Worm (Caenorhabditis elegans) whole organism, mixed stage, embryonic: ENCODE data around the gene K08D12.8.

ENCODE experiments used
- M03D4.4 ChIP-seq: sonication (generic microtip); optimal IDR thresholded peaks from 2 replicates; lab custom pipeline; 2017; ENCODE audit warnings: mild to moderate bottlenecking, missing genetic modification characterization, missing compliant biosample characterization
- bed-3 ChIP-seq: fragments of 200-800 bp; sonication (Bioruptor generic); optimal IDR thresholded peaks from 3 replicates; lab custom pipeline; 2018; ENCODE audit warnings: mild to moderate bottlenecking, missing genetic modification characterization, moderate library complexity, missing compliant biosample characterization
- ceh-43 ChIP-seq: fragments of 200-800 bp; sonication (Bioruptor generic); optimal IDR thresholded peaks from 2 replicates; lab custom pipeline; 2018; ENCODE audit warnings: mild to moderate bottlenecking, missing genetic modification characterization, moderate library complexity, missing compliant biosample characterization
- ceh-83 ChIP-seq: fragments of 200-800 bp; sonication (Bioruptor generic); optimal IDR thresholded peaks from 2 replicates; lab custom pipeline; 2018; ENCODE audit warnings: mild to moderate bottlenecking, missing genetic modification characterization, missing compliant biosample characterization
- ces-1 ChIP-seq: fragments of 150-350 bp; optimal IDR thresholded peaks from 2 replicates; lab custom pipeline; 2014; ENCODE audit warnings: missing biosample characterization, missing genetic modification reagents, missing genetic modification characterization
- cnd-1 ChIP-seq: fragments of 200-800 bp; sonication (Bioruptor generic); optimal IDR thresholded peaks from 2 replicates; lab custom pipeline; 2018; ENCODE audit warnings: mild to moderate bottlenecking, missing genetic modification characterization, missing compliant biosample characterization
- drap-1 ChIP-seq: fragments of 200-800 bp; sonication (Bioruptor generic); optimal IDR thresholded peaks from 3 replicates; lab custom pipeline; 2018; ENCODE audit warnings: mild to moderate bottlenecking, missing genetic modification characterization, missing compliant biosample characterization
- elt-1 ChIP-seq: sonication (generic microtip); optimal IDR thresholded peaks from 2 replicates; lab custom pipeline; 2017; ENCODE audit warnings: missing genetic modification characterization, mild to moderate bottlenecking, missing compliant biosample characterization, antibody characterized with exemption, moderate library complexity, borderline replicate concordance; ENCODE audit not compliant: insufficient read depth
- elt-3 ChIP-seq: fragments of 150-350 bp; optimal IDR thresholded peaks from 2 replicates; lab custom pipeline; 2014; ENCODE audit warnings: missing biosample characterization, missing genetic modification characterization
- flh-1 ChIP-seq: fragments of 200-800 bp; sonication (Bioruptor generic); optimal IDR thresholded peaks from 2 replicates; lab custom pipeline; 2018; ENCODE audit warnings: mild to moderate bottlenecking, missing genetic modification characterization, moderate library complexity, missing compliant biosample characterization
- ham-2 ChIP-seq: fragments of 200-800 bp; sonication (Bioruptor generic); optimal IDR thresholded peaks from 2 replicates; lab custom pipeline; 2018; ENCODE audit warnings: mild to moderate bottlenecking, missing genetic modification characterization, missing compliant biosample characterization
- hlh-1 ChIP-seq: fragments of 150-350 bp; optimal IDR thresholded peaks from 2 replicates; lab custom pipeline; 2014; ENCODE audit warnings: missing biosample characterization, missing genetic modification reagents, missing genetic modification characterization
- lin-32 ChIP-seq: fragments of 200-800 bp; sonication (Bioruptor generic); optimal IDR thresholded peaks from 2 replicates; lab custom pipeline; 2018; ENCODE audit warnings: mild to moderate bottlenecking, missing genetic modification characterization, missing compliant biosample characterization
- lsy-2 ChIP-seq: fragments of 150-350 bp; optimal IDR thresholded peaks from 2 replicates; lab custom pipeline; 2014; ENCODE audit warnings: missing biosample characterization, missing genetic modification characterization
- mab-5 ChIP-seq: fragments of 150-350 bp; optimal IDR thresholded peaks from 2 replicates; lab custom pipeline; 2014; ENCODE audit warnings: missing biosample characterization, missing genetic modification characterization
- mep-1 ChIP-seq: fragments of 150-350 bp; optimal IDR thresholded peaks from 2 replicates; lab custom pipeline; 2017; ENCODE audit warnings: missing biosample characterization, missing genetic modification reagents, missing genetic modification characterization, inconsistent platforms
- mls-2 ChIP-seq: sonication (generic microtip); optimal IDR thresholded peaks from 2 replicates; lab custom pipeline; 2016; ENCODE audit warnings: mild to moderate bottlenecking, missing genetic modification characterization, moderate library complexity, missing compliant biosample characterization
- nhr-12 ChIP-seq: fragments of 150-350 bp; optimal IDR thresholded peaks from 2 replicates; lab custom pipeline; 2014; ENCODE audit warnings: missing biosample characterization, missing genetic modification characterization
- nhr-2 ChIP-seq: fragments of 150-350 bp; optimal IDR thresholded peaks from 2 replicates; lab custom pipeline; 2014; ENCODE audit warnings: missing biosample characterization, missing genetic modification characterization
- nhr-237 ChIP-seq: fragments of 150-350 bp; optimal IDR thresholded peaks from 2 replicates; lab custom pipeline; 2014; ENCODE audit warnings: missing biosample characterization, missing genetic modification characterization
- nhr-28 ChIP-seq: fragments of 150-350 bp; optimal IDR thresholded peaks from 2 replicates; lab custom pipeline; 2014; ENCODE audit warnings: missing biosample characterization, missing genetic modification characterization
- nhr-76 ChIP-seq: sonication (generic microtip); optimal IDR thresholded peaks from 2 replicates; lab custom pipeline; 2017; ENCODE audit warnings: missing biosample characterization, missing genetic modification characterization
- pha-4 ChIP-seq: fragments of 150-350 bp; optimal IDR thresholded peaks from 2 replicates; lab custom pipeline; 2018; ENCODE audit warnings: missing biosample characterization, missing genetic modification reagents, missing genetic modification characterization
- sem-2 ChIP-seq: fragments of 200-800 bp; sonication (Bioruptor generic); optimal IDR thresholded peaks from 2 replicates; lab custom pipeline; 2018; ENCODE audit warnings: mild to moderate bottlenecking, missing genetic modification characterization, missing compliant biosample characterization
- snpc-4 ChIP-seq: fragments of 150-350 bp; optimal IDR thresholded peaks from 2 replicates; lab custom pipeline; 2014; ENCODE audit warnings: missing biosample characterization, missing genetic modification characterization
- sptf-1 ChIP-seq: sonication (generic microtip); optimal IDR thresholded peaks from 2 replicates; lab custom pipeline; 2017; ENCODE audit warnings: mild to moderate bottlenecking, missing genetic modification characterization, moderate library complexity, missing compliant biosample characterization
- unc-120 ChIP-seq: sonication (generic microtip); optimal IDR thresholded peaks from 2 replicates; lab custom pipeline; 2017; ENCODE audit warnings: missing genetic modification characterization, missing compliant biosample characterization; ENCODE audit not compliant: poor library complexity, severe bottlenecking
- unc-39 ChIP-seq: fragments of 150-350 bp; optimal IDR thresholded peaks from 2 replicates; lab custom pipeline; 2014; ENCODE audit warnings: missing biosample characterization, missing genetic modification characterization
- unc-62 ChIP-seq: fragments of 150-350 bp; optimal IDR thresholded peaks from 2 replicates; lab custom pipeline; 2014; ENCODE audit warnings: missing biosample characterization, missing genetic modification reagents, missing genetic modification characterization
- zip-8 ChIP-seq: fragments of 150-350 bp; optimal IDR thresholded peaks from 2 replicates; lab custom pipeline; 2014; ENCODE audit warnings: missing biosample characterization, missing genetic modification characterization

K08D12.8 gene

DNA sequence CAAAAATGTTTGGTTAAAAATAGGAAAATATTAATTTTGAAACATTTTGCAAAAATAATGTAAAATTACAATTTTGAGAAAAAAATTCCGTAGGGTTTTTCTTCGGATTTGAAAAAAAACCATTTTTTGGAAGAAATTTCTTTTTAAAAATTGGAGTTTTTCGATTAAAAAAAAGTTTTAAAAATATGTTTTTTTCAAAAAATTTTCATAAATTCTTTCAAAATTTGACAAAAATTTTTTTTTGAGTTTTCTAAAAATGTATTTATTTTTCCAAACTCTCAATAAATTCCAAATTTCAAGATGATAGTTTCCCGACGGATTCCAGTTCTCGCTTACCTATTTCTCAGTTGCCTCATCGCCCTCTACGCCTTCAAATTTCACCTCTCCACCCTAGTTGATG is 26.4 kb upstream of the K08D12.8 start, which contains the start of gene bus-2:
TSS of gene bus-2 (plus strand) at position 301 of the 400 bp plus-strand sequence.
- no peak for TF ChIP-seq ces-1 (GFP tag; lab: Kevin White, UChicago)

DNA sequence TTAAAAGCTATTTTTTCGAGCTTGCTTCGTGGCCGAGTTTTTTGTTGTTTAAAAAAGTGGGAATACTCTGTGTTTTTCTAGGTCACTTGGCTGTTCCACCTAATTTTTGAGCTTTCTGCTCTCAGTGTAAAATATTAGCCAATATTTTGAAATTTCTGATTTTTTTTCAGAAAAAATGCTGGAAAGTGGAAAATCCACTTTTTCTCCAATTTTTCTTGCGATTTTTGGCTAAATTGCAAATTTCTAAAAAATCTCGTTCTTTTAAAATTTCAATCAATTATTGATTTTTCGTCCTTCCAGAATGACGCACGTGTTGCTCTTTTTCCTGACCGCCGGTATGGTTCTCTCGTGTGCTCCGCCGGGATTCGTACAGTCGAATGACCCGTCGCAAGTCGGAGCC is 19.0 kb upstream of the K08D12.8 start, which contains the start of gene K08D12.4:
TSS of gene K08D12.4 (plus strand) at position 301 of the 400 bp plus-strand sequence.
- TF ChIP-seq ham-2 (no peak), pha-4 (no peak), unc-62 (GFP tag; lab: Kevin White, UChicago) (no peak), mls-2 (no peak), M03D4.4 (tag; lab: Kevin White, UChicago) (no peak), elt-1 (no peak), nhr-2 (tag; lab: Kevin White, UChicago) (no peak), lin-32 (GFP tag; lab: Kevin White, UChicago) (no peak), ceh-83 (GFP tag; lab: Kevin White, UChicago) (no peak), mep-1 (tag; lab: Kevin White, UChicago) (no peak), mab-5 (tag; lab: Kevin White, UChicago) (no peak), zip-8 (tag; lab: Kevin White, UChicago) (no peak), ceh-43 (GFP tag; lab: Kevin White, UChicago) (no peak), snpc-4 (tag; lab: Kevin White, UChicago) (no peak), hlh-1 (tag; lab: Kevin White, UChicago) (no peak), cnd-1 (tag; lab: Kevin White, UChicago) (no peak), lsy-2 (tag; lab: Kevin White, UChicago) (no peak), sptf-1 (tag; lab: Kevin White, UChicago) (no peak), nhr-12 (no peak), drap-1 (GFP tag; lab: Kevin White, UChicago) (no peak)

- TF ChIP-seq unc-39 (no peak), snpc-4 (tag; lab: Kevin White, UChicago) (no peak), sem-2 (no peak), lin-32 (GFP tag; lab: Kevin White, UChicago) (no peak), nhr-237 (tag; lab: Kevin White, UChicago) (no peak), unc-62 (GFP tag; lab: Kevin White, UChicago) (no peak), zip-8 (tag; lab: Kevin White, UChicago) (no peak)
Observed at ce11 chrIV:1707960-1708359, 18.0 kb upstream of the K08D12.8 start.

- no peak for TF ChIP-seq ham-2
- TF ChIP-seq unc-120 (tag; lab: Kevin White, UChicago) = no peak
- TF ChIP-seq zip-8 (tag; lab: Kevin White, UChicago) = no peak
- no peak for TF ChIP-seq ceh-83 (GFP tag; lab: Kevin White, UChicago)
- no peak for TF ChIP-seq mep-1 (tag; lab: Kevin White, UChicago)
- TF ChIP-seq nhr-12 = no peak
- no peak for TF ChIP-seq unc-62 (GFP tag; lab: Kevin White, UChicago)
- TF ChIP-seq unc-39 = no peak
- no peak for TF ChIP-seq elt-1
- TF ChIP-seq elt-3 (tag; lab: Kevin White, UChicago) = no peak
- TF ChIP-seq nhr-76 = no peak
- TF ChIP-seq nhr-28 = no peak
- no peak for TF ChIP-seq nhr-2 (tag; lab: Kevin White, UChicago)
- TF ChIP-seq, all 35 proteins: peak for 0
Observed at ce11 chrIV:1708426-1708826, 17.6 kb upstream of the K08D12.8 start.

DNA sequence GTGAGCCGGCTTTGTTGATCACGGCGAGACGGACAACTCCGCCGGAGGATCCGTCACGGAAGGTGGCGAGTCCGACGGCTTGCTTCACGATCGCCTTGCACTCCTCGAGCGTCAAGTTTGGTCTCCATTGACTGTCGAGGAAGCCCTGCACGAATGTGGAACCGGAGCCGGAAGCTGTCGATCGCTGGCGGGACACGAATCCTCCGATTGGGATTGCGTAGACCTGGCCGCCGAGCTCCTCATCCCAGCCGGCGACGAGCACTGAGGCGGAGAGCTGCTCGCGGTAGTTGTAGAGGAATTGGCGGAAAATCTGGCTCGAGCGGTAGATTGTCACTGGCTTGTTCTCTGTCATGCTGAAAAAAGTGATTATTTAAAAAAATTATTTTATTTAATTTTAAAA is 17.0 kb upstream of the K08D12.8 start:
- TF ChIP-seq mls-2 = no peak
- no peak for TF ChIP-seq flh-1 (GFP tag; lab: Kevin White, UChicago)
- TF ChIP-seq sptf-1 (tag; lab: Kevin White, UChicago) = no peak
- no peak for TF ChIP-seq snpc-4 (tag; lab: Kevin White, UChicago)
- no peak for TF ChIP-seq unc-120 (tag; lab: Kevin White, UChicago)
- no peak for TF ChIP-seq bed-3 (GFP tag; lab: Kevin White, UChicago)
- no peak for TF ChIP-seq unc-39
